Worm (Caenorhabditis elegans) whole organism, early embryonic: ENCODE results near the gene cpr-1.

ENCODE experiments used
- B0310.2 ChIP-seq: sonication (generic microtip); optimal IDR thresholded peaks from 2 replicates; lab custom pipeline; 2016; ENCODE audit warnings: mild to moderate bottlenecking, missing genetic modification characterization, missing compliant biosample characterization
- F13C5.2 ChIP-seq: sonication (generic microtip); optimal IDR thresholded peaks from 2 replicates; lab custom pipeline; 2017; ENCODE audit warnings: mild to moderate bottlenecking, missing genetic modification characterization, inconsistent platforms, missing compliant biosample characterization
- ama-1 ChIP-seq: fragments of 150-350 bp; optimal IDR thresholded peaks from 2 replicates; lab custom pipeline; 2014
- ceh-13 ChIP-seq: fragments of 200-800 bp; sonication (Bioruptor generic); optimal IDR thresholded peaks from 2 replicates; lab custom pipeline; 2018; ENCODE audit warnings: mild to moderate bottlenecking, missing genetic modification characterization, missing compliant biosample characterization
- ets-7 ChIP-seq: sonication (generic microtip); optimal IDR thresholded peaks from 2 replicates; lab custom pipeline; 2016; ENCODE audit warnings: missing genotype, missing genetic modification characterization, missing compliant biosample characterization
- hmg-4 ChIP-seq: fragments of 200-800 bp; sonication (Bioruptor generic); optimal IDR thresholded peaks from 2 replicates; lab custom pipeline; 2018; ENCODE audit warnings: mild to moderate bottlenecking, missing genetic modification characterization, missing compliant biosample characterization
- hnd-1 ChIP-seq: sonication (generic microtip); optimal IDR thresholded peaks from 2 replicates; lab custom pipeline; 2016; ENCODE audit warnings: missing genetic modification characterization, missing compliant biosample characterization
- pes-1 ChIP-seq: fragments of 200-800 bp; sonication (Bioruptor generic); IDR thresholded peaks from 2 replicates; pipeline ENCODE4 v1.3.6; 2022; ENCODE audit warnings: missing genetic modification reagents, missing genetic modification characterization, missing compliant biosample characterization
- scrt-1 ChIP-seq: fragments of 200-800 bp; sonication (Bioruptor generic); IDR thresholded peaks from 2 replicates; pipeline ENCODE4 v1.3.6; 2022; ENCODE audit warnings: missing genetic modification characterization, missing compliant biosample characterization
- tra-4 ChIP-seq: sonication (generic microtip); optimal IDR thresholded peaks from 2 replicates; lab custom pipeline; 2017; ENCODE audit warnings: missing genetic modification characterization, missing compliant biosample characterization

ce11 chrV:11997403-11997802 lies 22.1 kb downstream of the cpr-1 start:
- TF ChIP-seq ama-1 (no peak), pes-1 (GFP tag; lab: Robert Waterston, UW) (no peak), ceh-13 (GFP tag; lab: Kevin White, UChicago) (no peak), tra-4 (tag; lab: Kevin White, UChicago) (no peak), F13C5.2 (tag; lab: Kevin White, UChicago) (no peak), hnd-1 (tag; lab: Kevin White, UChicago) (no peak), ets-7 (tag; lab: Kevin White, UChicago) (no peak), scrt-1 (GFP tag; lab: Robert Waterston, UW) (no peak), B0310.2 (no peak), hmg-4 (GFP tag; lab: Kevin White, UChicago) (no peak)
